Fruit fly (Drosophila melanogaster) whole organism, embryonic: ENCODE measurements around the gene CG7810.

Source experiments
- ATbp ChIP-seq: fragments of 200-800 bp; sonication (Bioruptor generic); optimal IDR thresholded peaks from 2 replicates; lab custom pipeline; 2017; ENCODE audit warnings: missing biosample characterization, mild to moderate bottlenecking, missing genetic modification characterization, missing genetic modification reagents
- CG10209 ChIP-seq: fragments of 200-800 bp; sonication (Bioruptor generic); optimal IDR thresholded peaks from 3 replicates; lab custom pipeline; 2017; ENCODE audit warnings: missing biosample characterization, mild to moderate bottlenecking, missing genetic modification characterization, missing genetic modification reagents
- CG10321 ChIP-seq: fragments of 200-800 bp; sonication (Bioruptor generic); IDR thresholded peaks from 2 replicates; pipeline ENCODE4 v1.3.6; 2022; ENCODE audit warnings: missing biosample characterization, missing genetic modification characterization
- CG11560 ChIP-seq: fragments of 200-800 bp; sonication (Bioruptor generic); IDR thresholded peaks from 3 replicates; pipeline ENCODE4 v1.3.6; 2022; ENCODE audit warnings: missing biosample characterization, missing genetic modification characterization
- CG11695 ChIP-seq: fragments of 200-800 bp; sonication (Bioruptor generic); IDR thresholded peaks from 3 replicates; pipeline ENCODE4 v1.3.6; 2022; ENCODE audit warnings: missing biosample characterization, missing genetic modification characterization
- CG11696 ChIP-seq: fragments of 200-800 bp; sonication (Bioruptor generic); IDR thresholded peaks from 2 replicates; pipeline ENCODE4 v1.3.6; 2022; ENCODE audit warnings: missing biosample characterization, missing genetic modification characterization
- CG12659 ChIP-seq: fragments of 200-800 bp; sonication (Bioruptor generic); optimal IDR thresholded peaks from 3 replicates; lab custom pipeline; 2017; ENCODE audit warnings: mild to moderate bottlenecking, missing biosample characterization, missing genetic modification reagents, missing genetic modification characterization
- CG12942 ChIP-seq: fragments of 200-800 bp; sonication (Bioruptor generic); optimal IDR thresholded peaks from 3 replicates; lab custom pipeline; 2016; ENCODE audit warnings: missing biosample characterization, missing genetic modification characterization
- CG14710 ChIP-seq: fragments of 200-800 bp; sonication (Bioruptor generic); optimal IDR thresholded peaks from 3 replicates; lab custom pipeline; 2019; ENCODE audit warnings: missing biosample characterization, mild to moderate bottlenecking, missing genetic modification characterization, moderate library complexity
- CG16779 ChIP-seq: fragments of 200-800 bp; sonication (Bioruptor generic); IDR thresholded peaks from 2 replicates; pipeline ENCODE4 v1.3.6; 2022; ENCODE audit warnings: missing biosample characterization, missing genetic modification characterization
- CG17385 ChIP-seq: fragments of 200-800 bp; sonication (Bioruptor generic); optimal IDR thresholded peaks from 3 replicates; lab custom pipeline; 2018; ENCODE audit warnings: missing biosample characterization, mild to moderate bottlenecking, missing genetic modification characterization
- CG17612 ChIP-seq: fragments of 200-800 bp; sonication (Bioruptor generic); IDR thresholded peaks from 2 replicates; pipeline ENCODE4 v1.3.6; 2022; ENCODE audit warnings: missing biosample characterization, missing genetic modification characterization
- CG3065 ChIP-seq: fragments of 200-800 bp; sonication (Bioruptor generic); optimal IDR thresholded peaks from 2 replicates; lab custom pipeline; 2016; ENCODE audit warnings: missing biosample characterization, missing genetic modification characterization
- CG31441 ChIP-seq: fragments of 200-800 bp; sonication (Bioruptor generic); IDR thresholded peaks from 2 replicates; pipeline ENCODE4 v1.3.6; 2022; ENCODE audit warnings: missing biosample characterization, missing genetic modification characterization
- CG3726 ChIP-seq: fragments of 200-800 bp; sonication (Bioruptor generic); IDR thresholded peaks from 3 replicates; pipeline ENCODE4, ENCODE4 v1.3.6; 2022; ENCODE audit warnings: missing biosample characterization, missing genetic modification characterization
- CG4707 ChIP-seq: fragments of 200-800 bp; sonication (Bioruptor generic); optimal IDR thresholded peaks from 2 replicates; lab custom pipeline; 2018; ENCODE audit warnings: missing biosample characterization, mild to moderate bottlenecking, missing genetic modification characterization, moderate library complexity
- CG6854 ChIP-seq: fragments of 200-800 bp; sonication (Bioruptor generic); optimal IDR thresholded peaks from 3 replicates; lab custom pipeline; 2017; ENCODE audit warnings: missing biosample characterization, mild to moderate bottlenecking, missing genetic modification characterization
- CG7987 ChIP-seq: fragments of 200-800 bp; sonication (Bioruptor generic); optimal IDR thresholded peaks from 2 replicates; lab custom pipeline; 2018; ENCODE audit warnings: missing biosample characterization, mild to moderate bottlenecking, missing genetic modification characterization, moderate library complexity
- CG9876 ChIP-seq: fragments of 200-800 bp; sonication (Bioruptor generic); optimal IDR thresholded peaks from 2 replicates; lab custom pipeline; 2016; ENCODE audit warnings: missing biosample characterization, missing genetic modification characterization
- CkIIα-i1 ChIP-seq: fragments of 200-800 bp; sonication (Bioruptor generic); IDR thresholded peaks from 2 replicates; pipeline ENCODE4 v1.3.6; 2022; ENCODE audit warnings: missing biosample characterization, missing genetic modification characterization
- Dek ChIP-seq: fragments of 200-800 bp; sonication (Bioruptor generic); optimal IDR thresholded peaks from 3 replicates; lab custom pipeline; 2019; ENCODE audit warnings: missing biosample characterization, mild to moderate bottlenecking, missing genetic modification characterization, moderate library complexity
- Dfd ChIP-seq, 2 experiments: fragments of >200 bp; optimal IDR thresholded peaks; 2 replicates each; lab custom pipeline; 2017; ENCODE audit warnings: missing biosample characterization in 2 of 2, missing genetic modification characterization in 2 of 2
- E2f1 ChIP-seq: fragments of 200-800 bp; sonication (Bioruptor generic); IDR thresholded peaks from 2 replicates; pipeline ENCODE4 v1.3.6; 2022; ENCODE audit warnings: missing biosample characterization, missing genetic modification characterization
- E2f2 ChIP-seq: fragments of 200-800 bp; sonication (Bioruptor generic); IDR thresholded peaks from 2 replicates; pipeline ENCODE4 v1.3.6; 2022; ENCODE audit warnings: missing biosample characterization, missing genetic modification characterization
- Hr3 ChIP-seq: fragments of 200-800 bp; sonication (Bioruptor generic); optimal IDR thresholded peaks from 3 replicates; lab custom pipeline; 2016; ENCODE audit warnings: missing biosample characterization, missing genetic modification characterization
- Hr78 ChIP-seq, 2 experiments: fragments of 200-800 bp in 1 of 2; fragments of >200 bp in 1 of 2; sonication (Bioruptor generic) in 1 of 2; optimal IDR thresholded peaks; 2 replicates each; lab custom pipeline; 2017 to 2019; ENCODE audit warnings: missing biosample characterization in 2 of 2, missing genetic modification characterization in 2 of 2, mild to moderate bottlenecking in 1 of 2, moderate library complexity in 1 of 2
- Lim3 ChIP-seq: fragments of 200-800 bp; sonication (Bioruptor generic); IDR thresholded peaks from 2 replicates; pipeline ENCODE4 v1.3.6; 2022; ENCODE audit warnings: missing biosample characterization, missing genetic modification characterization
- Nf-YC ChIP-seq: fragments of 200-800 bp; optimal IDR thresholded peaks from 3 replicates; lab custom pipeline; 2019; ENCODE audit warnings: missing biosample characterization, mild to moderate bottlenecking, missing genetic modification characterization, moderate library complexity
- Side ChIP-seq: fragments of 200-800 bp; sonication (Bioruptor generic); optimal IDR thresholded peaks from 2 replicates; lab custom pipeline; 2016; ENCODE audit warnings: missing biosample characterization, missing genetic modification characterization
- Sin3A ChIP-seq: fragments of >200 bp; optimal IDR thresholded peaks from 2 replicates; lab custom pipeline; 2018
- ash1 ChIP-seq: fragments of 200-800 bp; sonication (Bioruptor generic); optimal IDR thresholded peaks from 2 replicates; lab custom pipeline; 2018; ENCODE audit warnings: missing biosample characterization, mild to moderate bottlenecking, missing genetic modification characterization
- bowl ChIP-seq: fragments of 200-800 bp; sonication (Bioruptor generic); IDR thresholded peaks from 2 replicates; pipeline ENCODE4 v1.3.6; 2022; ENCODE audit warnings: missing biosample characterization, missing genetic modification characterization
- dati ChIP-seq: fragments of 200-800 bp; sonication (Bioruptor generic); IDR thresholded peaks from 2 replicates; pipeline ENCODE4 v1.3.6; 2022; ENCODE audit warnings: missing biosample characterization, missing genetic modification characterization
- emc ChIP-seq: fragments of 200-800 bp; sonication (Bioruptor generic); optimal IDR thresholded peaks from 2 replicates; lab custom pipeline; 2016; ENCODE audit warnings: missing biosample characterization, missing genetic modification characterization
- esg ChIP-seq: fragments of 200-800 bp; sonication (Bioruptor generic); conservative IDR thresholded peaks from 2 replicates; pipeline ENCODE4 v1.3.6; 2022; ENCODE audit warnings: missing biosample characterization, missing genetic modification characterization
- eve ChIP-seq, 2 experiments: fragments of >200 bp; optimal IDR thresholded peaks; 2 replicates each; lab custom pipeline; 2017; ENCODE audit warnings: missing biosample characterization in 2 of 2, missing genetic modification characterization in 2 of 2
- fd102C ChIP-seq: fragments of 200-800 bp; sonication (Bioruptor generic); optimal IDR thresholded peaks from 2 replicates; lab custom pipeline; 2018; ENCODE audit warnings: missing biosample characterization, mild to moderate bottlenecking, missing genetic modification characterization, moderate library complexity
- gro ChIP-seq: fragments of 200-800 bp; sonication (Bioruptor generic); optimal IDR thresholded peaks from 2 replicates; lab custom pipeline; 2016; ENCODE audit warnings: missing biosample characterization, missing genetic modification characterization
- inv ChIP-seq: fragments of 200-800 bp; sonication (Bioruptor generic); IDR thresholded peaks from 2 replicates; pipeline ENCODE4 v1.3.6; 2022; ENCODE audit warnings: missing biosample characterization, missing genetic modification characterization; ENCODE audit not compliant: partially characterized antibody
- jigr1 ChIP-seq: fragments of 200-800 bp; sonication (Bioruptor generic); IDR thresholded peaks from 3 replicates; pipeline ENCODE4 v1.3.6; 2022; ENCODE audit warnings: missing biosample characterization, missing genetic modification characterization
- nom ChIP-seq: fragments of 200-800 bp; sonication (Bioruptor generic); optimal IDR thresholded peaks from 2 replicates; lab custom pipeline; 2017; ENCODE audit warnings: missing biosample characterization, missing genetic modification characterization, mild to moderate bottlenecking, moderate library complexity, missing genetic modification reagents
- onecut ChIP-seq: fragments of 200-800 bp; sonication (Bioruptor generic); IDR thresholded peaks from 2 replicates; pipeline ENCODE4 v1.3.6; 2022; ENCODE audit warnings: missing biosample characterization, missing genetic modification characterization
- otp ChIP-seq: fragments of 200-800 bp; sonication (Bioruptor generic); IDR thresholded peaks from 3 replicates; pipeline ENCODE4, ENCODE4 v1.3.6; 2022; ENCODE audit warnings: missing biosample characterization, missing genetic modification characterization
- pfk ChIP-seq: fragments of 200-800 bp; sonication (Bioruptor generic); optimal IDR thresholded peaks from 2 replicates; lab custom pipeline; 2018; ENCODE audit warnings: missing biosample characterization, mild to moderate bottlenecking, missing genetic modification characterization, moderate library complexity
- pho ChIP-seq: fragments of 200-800 bp; sonication (Bioruptor generic); optimal IDR thresholded peaks from 2 replicates; lab custom pipeline; 2016; ENCODE audit warnings: missing biosample characterization, missing genetic modification characterization
- pnt ChIP-seq: fragments of 200-800 bp; sonication (Bioruptor generic); optimal IDR thresholded peaks from 3 replicates; lab custom pipeline; 2016; ENCODE audit warnings: missing biosample characterization, missing genetic modification characterization
- prd ChIP-seq, 3 experiments: fragments of >200 bp in 2 of 3; fragments of 200-800 bp in 1 of 3; sonication (Bioruptor generic) in 1 of 3; optimal IDR thresholded peaks in 2 of 3; IDR thresholded peaks in 1 of 3; 2 replicates in 2 of 3; 3 replicates in 1 of 3; pipeline versions ENCODE4 v1.3.6 to Lab custom; 2017 to 2022; ENCODE audit warnings: missing biosample characterization in 1 of 3, missing genetic modification characterization in 1 of 3
- pzg ChIP-seq: fragments of 200-800 bp; sonication (Bioruptor generic); optimal IDR thresholded peaks from 3 replicates; lab custom pipeline; 2018; ENCODE audit warnings: missing biosample characterization, mild to moderate bottlenecking, missing genetic modification characterization, moderate library complexity
- z ChIP-seq: fragments of 200-800 bp; sonication (Bioruptor generic); IDR thresholded peaks from 3 replicates; pipeline ENCODE4 v1.3.6; 2022; ENCODE audit warnings: missing biosample characterization, missing genetic modification characterization
- zen ChIP-seq: fragments of 200-800 bp; sonication (Bioruptor generic); optimal IDR thresholded peaks from 3 replicates; lab custom pipeline; 2018; ENCODE audit warnings: missing biosample characterization, mild to moderate bottlenecking, missing genetic modification characterization, moderate library complexity

Gene CG7810

DNA sequence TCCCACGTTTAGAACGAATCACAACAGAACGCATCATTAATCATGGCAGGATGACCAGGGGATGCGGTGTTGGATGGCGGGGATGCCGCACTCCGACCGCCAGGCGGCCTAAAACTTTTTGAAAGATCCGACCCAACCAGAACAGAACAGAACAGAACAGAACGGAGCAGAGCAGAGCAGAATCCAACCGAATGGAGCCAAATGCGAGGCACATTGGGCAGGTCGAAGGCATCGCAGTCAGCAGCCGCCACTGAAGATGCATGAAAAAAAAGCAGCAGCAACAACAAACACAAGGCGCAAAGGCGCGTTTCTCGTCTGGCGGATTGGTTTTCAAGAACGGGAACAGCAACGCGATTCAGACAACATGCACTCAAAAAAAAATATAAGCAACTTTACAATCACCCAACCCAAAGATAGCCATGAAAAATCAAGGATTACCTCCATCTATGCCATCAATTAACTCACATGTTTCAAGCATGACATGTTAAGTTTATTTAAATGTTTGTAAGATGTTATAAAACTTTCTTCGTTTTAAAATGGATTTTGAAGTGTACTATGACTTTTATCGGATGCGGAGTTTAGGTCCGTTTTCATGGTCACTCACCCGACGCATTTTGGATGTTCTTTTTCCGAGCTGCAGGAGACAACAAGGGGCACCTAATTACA, 31.5 kb downstream of the CG7810 start (continued):
- TF ChIP-seq Hr78 (GFP tag; optimal IDR thresholded peaks at IDR 0.05; lab: Kevin White, UChicago): peak in 1 of 2 experiments; percentile 0
- peak; percentile 80; the same call in 2 of the 3 replicates for TF ChIP-seq otp (GFP tag; lab: Robert Waterston, UW)
- TF ChIP-seq CG11695 (GFP tag; lab: Robert Waterston, UW): peak; percentile 67; the same call in 1 of the 3 replicates
- TF ChIP-seq Nf-YC (tag; lab: Kevin White, UChicago): no peak
- peak; percentile 36; the same call in 1 of the 2 replicates for TF ChIP-seq dati (GFP tag; lab: Robert Waterston, UW)
- TF ChIP-seq CG3065 (GFP tag; lab: Kevin White, UChicago): no peak
- TF ChIP-seq CG16779 (GFP tag; lab: Robert Waterston, UW): no peak
- no peak for TF ChIP-seq emc (GFP tag; lab: Kevin White, UChicago)
- no peak for TF ChIP-seq Dek
- no peak for TF ChIP-seq Sin3A (lab: Kevin White, UChicago)
- TF ChIP-seq zen: peak; percentile 71
- TF ChIP-seq CG9876: no peak
- TF ChIP-seq Hr3 (GFP tag; lab: Kevin White, UChicago): peak; percentile 39
- TF ChIP-seq Side: peak; percentile 35
- TF ChIP-seq CG10209: peak; percentile 67
- TF ChIP-seq pfk (GFP tag; lab: Kevin White, UChicago): no peak
- peak; percentile 80 for TF ChIP-seq CG31441 (GFP tag; lab: Robert Waterston, UW)
- no peak for TF ChIP-seq pzg (GFP tag; lab: Kevin White, UChicago)
- TF ChIP-seq eve (GFP tag; optimal IDR thresholded peaks at IDR 0.05; lab: Kevin White, UChicago): peak in 1 of 2 experiments; percentile 58
- peak; percentile 24 for TF ChIP-seq CG12942 (GFP tag; lab: Kevin White, UChicago)
- no peak for TF ChIP-seq Dfd (GFP tag; optimal IDR thresholded peaks at IDR 0.05; lab: Kevin White, UChicago)
- peak; percentile 55; the same call in 1 of the 2 replicates for TF ChIP-seq E2f1 (GFP tag; lab: Robert Waterston, UW)
- TF ChIP-seq CG6854: no peak
- TF ChIP-seq pnt: peak; percentile 49
- no peak for TF ChIP-seq jigr1 (GFP tag; lab: Robert Waterston, UW)
- peak; percentile 24 for TF ChIP-seq ATbp (GFP tag; lab: Kevin White, UChicago)
- TF ChIP-seq z (GFP tag; lab: Robert Waterston, UW): no peak; the same call in 2 of the 3 replicates
- peak; percentile 44 for TF ChIP-seq CG17385 (GFP tag; lab: Kevin White, UChicago)
- TF ChIP-seq esg (GFP tag; lab: Robert Waterston, UW): peak; percentile 46; the same call in 1 of the 2 replicates
- TF ChIP-seq CG10321: no peak
- TF ChIP-seq inv: no peak
- peak; percentile 25 for TF ChIP-seq CG4707
- peak; percentile 63 for TF ChIP-seq nom (GFP tag; lab: Kevin White, UChicago)
- no peak for TF ChIP-seq pho (GFP tag; lab: Kevin White, UChicago)
- no peak for TF ChIP-seq CG11560
- no peak for TF ChIP-seq CG7987 (GFP tag; lab: Kevin White, UChicago)
- no peak for TF ChIP-seq bowl (GFP tag; lab: Robert Waterston, UW)
- TF ChIP-seq CG12659 (GFP tag; lab: Kevin White, UChicago): peak; percentile 4
- peak; percentile 88 for TF ChIP-seq CG14710 (tag; lab: Kevin White, UChicago)
- TF ChIP-seq E2f2 (GFP tag; lab: Robert Waterston, UW): no peak
- TF ChIP-seq CG17612: no peak
- peak; percentile 13 for TF ChIP-seq gro (GFP tag; lab: Kevin White, UChicago)
- TF ChIP-seq prd (optimal IDR thresholded peaks at IDR 0.05; lab: Kevin White, UChicago): no peak
- peak; percentile 82; the same call in 2 of the 3 replicates for TF ChIP-seq prd (GFP tag; IDR thresholded peaks at IDR 0.05; lab: Robert Waterston, UW)
- peak; percentile 63 for TF ChIP-seq onecut (GFP tag; lab: Robert Waterston, UW)
- TF ChIP-seq CG3726 (GFP tag; lab: Robert Waterston, UW): no peak
- TF ChIP-seq fd102C (GFP tag; lab: Kevin White, UChicago): peak; percentile 22
- no peak for TF ChIP-seq CkIIα-i1 (GFP tag; lab: Robert Waterston, UW)
- no peak for TF ChIP-seq CG11696
- TF ChIP-seq ash1 (GFP tag; lab: Kevin White, UChicago): no peak
- TF ChIP-seq Lim3 (GFP tag; lab: Robert Waterston, UW): no peak
